Worm (Caenorhabditis elegans) whole organism, L3 larva: Measurements from ENCODE around the gene srlf-10.

Experiments
- ama-1 ChIP-seq: fragments of 150-350 bp; optimal IDR thresholded peaks from 2 replicates; lab custom pipeline; 2018
- nfya-1 ChIP-seq: sonication (generic microtip); optimal IDR thresholded peaks from 2 replicates; lab custom pipeline; 2017; ENCODE audit warnings: missing genetic modification characterization, mild to moderate bottlenecking, missing compliant biosample characterization, antibody characterized with exemption, moderate library complexity; ENCODE audit not compliant: insufficient read depth
- nhr-12 ChIP-seq: fragments of 150-350 bp; optimal IDR thresholded peaks from 2 replicates; lab custom pipeline; 2014; ENCODE audit warnings: missing biosample characterization, missing genetic modification characterization
- unc-39 ChIP-seq: sonication (generic microtip); optimal IDR thresholded peaks from 4 replicates; lab custom pipeline; 2017; ENCODE audit warnings: missing biosample characterization, missing genetic modification characterization

ce11 chrIII:13359256-13359655 lies 42.8 kb upstream of the srlf-10 start, which contains the start of gene F53A2.9:
- TF ChIP-seq nfya-1 (tag; lab: Kevin White, UChicago): no peak
- TF ChIP-seq ama-1: no peak
- TF ChIP-seq unc-39 (tag; lab: Kevin White, UChicago): no peak
- no peak for TF ChIP-seq nhr-12 (tag; lab: Kevin White, UChicago)
